Fruit fly (Drosophila melanogaster) whole organism, embryonic: ENCODE data around the gene mthl11.

Experiments used
- Atf3 ChIP-seq: fragments of 200-800 bp; sonication (Bioruptor generic); optimal IDR thresholded peaks from 3 replicates; lab custom pipeline; 2016; ENCODE audit warnings: missing biosample characterization, missing genetic modification characterization
- BtbVII ChIP-seq: fragments of 200-800 bp; sonication (Bioruptor generic); optimal IDR thresholded peaks from 3 replicates; lab custom pipeline; 2017; ENCODE audit warnings: missing biosample characterization, mild to moderate bottlenecking, missing genetic modification characterization
- C15 ChIP-seq: fragments of 200-800 bp; sonication (Bioruptor generic); IDR thresholded peaks from 3 replicates; pipeline ENCODE4 v1.3.6; 2022; ENCODE audit warnings: missing biosample characterization, missing genetic modification characterization
- CG10654 ChIP-seq: fragments of 200-800 bp; sonication (Bioruptor generic); optimal IDR thresholded peaks from 2 replicates; lab custom pipeline; 2016; ENCODE audit warnings: missing biosample characterization, missing genetic modification characterization
- CG11456 ChIP-seq: fragments of 200-800 bp; sonication (Bioruptor generic); IDR thresholded peaks from 3 replicates; pipeline ENCODE4 v1.3.6; 2022; ENCODE audit warnings: missing biosample characterization, missing genetic modification characterization
- CG12236 ChIP-seq: fragments of 200-800 bp; sonication (Bioruptor generic); optimal IDR thresholded peaks from 2 replicates; lab custom pipeline; 2016; ENCODE audit warnings: missing biosample characterization, missing genetic modification characterization
- CG14050 ChIP-seq: fragments of 200-800 bp; sonication (Bioruptor generic); IDR thresholded peaks from 3 replicates; pipeline ENCODE4 v1.3.6; 2022; ENCODE audit warnings: missing biosample characterization, missing genetic modification characterization
- CG15514 ChIP-seq: fragments of 200-800 bp; sonication (Bioruptor generic); optimal IDR thresholded peaks from 3 replicates; lab custom pipeline; 2017; ENCODE audit warnings: missing biosample characterization, missing genetic modification characterization, mild to moderate bottlenecking, moderate library complexity, missing genetic modification reagents
- CG18262 ChIP-seq: fragments of 200-800 bp; optimal IDR thresholded peaks from 3 replicates; lab custom pipeline; 2019; ENCODE audit warnings: missing biosample characterization, mild to moderate bottlenecking, missing genetic modification characterization, moderate library complexity
- CG18476 ChIP-seq: fragments of 200-800 bp; sonication (Bioruptor generic); optimal IDR thresholded peaks from 2 replicates; lab custom pipeline; 2016; ENCODE audit warnings: missing biosample characterization, mild to moderate bottlenecking, missing genetic modification characterization
- CG30020 ChIP-seq: fragments of 200-800 bp; optimal IDR thresholded peaks from 2 replicates; lab custom pipeline; 2019; ENCODE audit warnings: missing biosample characterization, mild to moderate bottlenecking, missing genetic modification characterization, moderate library complexity
- CG3281 ChIP-seq: fragments of 200-800 bp; sonication (Bioruptor generic); optimal IDR thresholded peaks from 3 replicates; lab custom pipeline; 2017; ENCODE audit warnings: missing biosample characterization, mild to moderate bottlenecking, missing genetic modification characterization
- CG34376 ChIP-seq: fragments of 200-800 bp; sonication (Bioruptor generic); optimal IDR thresholded peaks from 2 replicates; lab custom pipeline; 2018; ENCODE audit warnings: missing biosample characterization, mild to moderate bottlenecking, missing genetic modification characterization
- CG5180 ChIP-seq: fragments of 200-800 bp; sonication (Bioruptor generic); optimal IDR thresholded peaks from 3 replicates; lab custom pipeline; 2017; ENCODE audit warnings: missing biosample characterization, missing genetic modification characterization, mild to moderate bottlenecking, moderate library complexity, missing genetic modification reagents
- CG7372 ChIP-seq: fragments of 200-800 bp; sonication (Bioruptor generic); IDR thresholded peaks from 2 replicates; pipeline ENCODE4 v1.3.6; 2022; ENCODE audit warnings: missing biosample characterization, missing genetic modification characterization
- CG7745 ChIP-seq: fragments of 200-800 bp; sonication (Bioruptor generic); optimal IDR thresholded peaks from 2 replicates; lab custom pipeline; 2018; ENCODE audit warnings: missing biosample characterization, mild to moderate bottlenecking, missing genetic modification characterization, moderate library complexity
- CG7786 ChIP-seq: fragments of 200-800 bp; sonication (Bioruptor generic); optimal IDR thresholded peaks from 2 replicates; lab custom pipeline; 2016; ENCODE audit warnings: missing biosample characterization, missing genetic modification characterization
- CG7839 ChIP-seq: fragments of 200-800 bp; sonication (Bioruptor generic); optimal IDR thresholded peaks from 3 replicates; lab custom pipeline; 2018; ENCODE audit warnings: missing biosample characterization, mild to moderate bottlenecking, missing genetic modification characterization, moderate library complexity
- CG8281 ChIP-seq: fragments of 200-800 bp; sonication (Bioruptor generic); optimal IDR thresholded peaks from 2 replicates; lab custom pipeline; 2018; ENCODE audit warnings: missing biosample characterization, mild to moderate bottlenecking, missing genetic modification characterization, moderate library complexity
- CrebB ChIP-seq: fragments of 200-800 bp; sonication (Bioruptor generic); optimal IDR thresholded peaks from 3 replicates; lab custom pipeline; 2018; ENCODE audit warnings: missing biosample characterization, mild to moderate bottlenecking, missing genetic modification characterization
- Dek ChIP-seq: fragments of 200-800 bp; sonication (Bioruptor generic); optimal IDR thresholded peaks from 3 replicates; lab custom pipeline; 2019; ENCODE audit warnings: missing biosample characterization, mild to moderate bottlenecking, missing genetic modification characterization, moderate library complexity
- ERR ChIP-seq: fragments of 200-800 bp; sonication (Bioruptor generic); optimal IDR thresholded peaks from 2 replicates; lab custom pipeline; 2016; ENCODE audit warnings: missing biosample characterization, missing genetic modification characterization
- GATAe ChIP-seq: fragments of 200-800 bp; sonication (Bioruptor generic); conservative IDR thresholded peaks from 2 replicates; pipeline ENCODE4 v1.3.6; 2022; ENCODE audit warnings: missing biosample characterization, missing genetic modification characterization
- HLH4C ChIP-seq: fragments of 200-800 bp; sonication (Bioruptor generic); IDR thresholded peaks from 3 replicates; pipeline ENCODE4 v1.3.6; 2022; ENCODE audit warnings: missing biosample characterization, missing genetic modification characterization; ENCODE audit not compliant: partially characterized antibody
- MBD-R2 ChIP-seq: fragments of 200-800 bp; sonication (Bioruptor generic); IDR thresholded peaks from 2 replicates; pipeline ENCODE4 v1.3.6; 2022; ENCODE audit warnings: missing biosample characterization, missing genetic modification characterization
- Sox102F ChIP-seq: fragments of 200-800 bp; sonication (Bioruptor generic); optimal IDR thresholded peaks from 2 replicates; lab custom pipeline; 2018; ENCODE audit warnings: missing biosample characterization, mild to moderate bottlenecking, missing genetic modification characterization, moderate library complexity
- TFAM ChIP-seq: fragments of 200-800 bp; sonication (Bioruptor generic); optimal IDR thresholded peaks from 2 replicates; lab custom pipeline; 2017; ENCODE audit warnings: missing biosample characterization, missing genetic modification characterization, inconsistent platforms
- Xbp1 ChIP-seq: fragments of 200-800 bp; sonication (Bioruptor generic); optimal IDR thresholded peaks from 3 replicates; lab custom pipeline; 2016; ENCODE audit warnings: missing biosample characterization, mild to moderate bottlenecking, missing genetic modification characterization
- bab2 ChIP-seq: fragments of 200-800 bp; sonication (Bioruptor generic); optimal IDR thresholded peaks from 2 replicates; lab custom pipeline; 2016; ENCODE audit warnings: missing biosample characterization, missing genetic modification characterization
- bowl ChIP-seq: fragments of 200-800 bp; sonication (Bioruptor generic); IDR thresholded peaks from 2 replicates; pipeline ENCODE4 v1.3.6; 2022; ENCODE audit warnings: missing biosample characterization, missing genetic modification characterization
- cwo ChIP-seq: fragments of 200-800 bp; sonication (Bioruptor generic); optimal IDR thresholded peaks from 3 replicates; lab custom pipeline; 2017; ENCODE audit warnings: missing biosample characterization, missing genetic modification characterization, mild to moderate bottlenecking, moderate library complexity, missing genetic modification reagents
- dm ChIP-seq: fragments of 200-800 bp; sonication (Bioruptor generic); optimal IDR thresholded peaks from 3 replicates; lab custom pipeline; 2016; ENCODE audit warnings: missing biosample characterization, missing genetic modification characterization
- fd64A ChIP-seq: fragments of 200-800 bp; sonication (Bioruptor generic); optimal IDR thresholded peaks from 3 replicates; lab custom pipeline; 2018; ENCODE audit warnings: missing biosample characterization, mild to moderate bottlenecking, missing genetic modification characterization
- gfzf ChIP-seq: fragments of 200-800 bp; sonication (Bioruptor generic); optimal IDR thresholded peaks from 2 replicates; lab custom pipeline; 2016; ENCODE audit warnings: missing biosample characterization, mild to moderate bottlenecking, missing genetic modification characterization, moderate library complexity
- grn ChIP-seq: fragments of 200-800 bp; sonication (Bioruptor generic); optimal IDR thresholded peaks from 3 replicates; lab custom pipeline; 2017; ENCODE audit warnings: missing biosample characterization, missing genetic modification characterization
- hbn ChIP-seq: fragments of 200-800 bp; sonication (Bioruptor generic); IDR thresholded peaks from 2 replicates; pipeline ENCODE4 v1.3.6; 2022; ENCODE audit warnings: missing biosample characterization, missing genetic modification characterization; ENCODE audit not compliant: partially characterized antibody
- insv ChIP-seq, 2 experiments: fragments of 200-800 bp; sonication (Bioruptor generic); optimal IDR thresholded peaks; 3 replicates each; lab custom pipeline; 2016 to 2018; ENCODE audit warnings: missing biosample characterization in 2 of 2, missing genetic modification characterization in 2 of 2
- kah ChIP-seq: fragments of 200-800 bp; sonication (Bioruptor generic); optimal IDR thresholded peaks from 2 replicates; lab custom pipeline; 2018; ENCODE audit warnings: missing biosample characterization, mild to moderate bottlenecking, missing genetic modification characterization
- kay ChIP-seq: fragments of 200-800 bp; sonication (Bioruptor generic); optimal IDR thresholded peaks from 2 replicates; lab custom pipeline; 2016; ENCODE audit warnings: missing biosample characterization, missing genetic modification characterization
- maf-S ChIP-seq: fragments of 200-800 bp; sonication (Bioruptor generic); optimal IDR thresholded peaks from 2 replicates; lab custom pipeline; 2016; ENCODE audit warnings: missing biosample characterization, missing genetic modification characterization
- nerfin-1 ChIP-seq: fragments of 200-800 bp; sonication (Bioruptor generic); optimal IDR thresholded peaks from 3 replicates; lab custom pipeline; 2019; ENCODE audit warnings: missing biosample characterization, mild to moderate bottlenecking, missing genetic modification characterization, moderate library complexity
- phol ChIP-seq: fragments of 200-800 bp; sonication (Bioruptor generic); optimal IDR thresholded peaks from 3 replicates; lab custom pipeline; 2018; ENCODE audit warnings: missing biosample characterization, mild to moderate bottlenecking, missing genetic modification characterization, moderate library complexity
- row ChIP-seq: fragments of 200-800 bp; sonication (Bioruptor generic); IDR thresholded peaks from 3 replicates; pipeline ENCODE4 v1.3.6; 2022; ENCODE audit warnings: missing biosample characterization, missing genetic modification characterization
- run ChIP-seq: fragments of 200-800 bp; sonication (Bioruptor generic); optimal IDR thresholded peaks from 3 replicates; lab custom pipeline; 2018; ENCODE audit warnings: missing biosample characterization, mild to moderate bottlenecking, missing genetic modification characterization
- salm ChIP-seq: fragments of 200-800 bp; sonication (Bioruptor generic); optimal IDR thresholded peaks from 2 replicates; lab custom pipeline; 2018; ENCODE audit warnings: missing biosample characterization, mild to moderate bottlenecking, missing genetic modification characterization
- seq ChIP-seq: fragments of 200-800 bp; sonication (Bioruptor generic); IDR thresholded peaks from 2 replicates; pipeline ENCODE4 v1.3.6; 2022; ENCODE audit warnings: missing biosample characterization, missing genetic modification characterization
- tin ChIP-seq: fragments of 200-800 bp; sonication (Bioruptor generic); optimal IDR thresholded peaks from 3 replicates; lab custom pipeline; 2016; ENCODE audit warnings: missing biosample characterization, missing genetic modification characterization
- ttk ChIP-seq: fragments of 200-800 bp; sonication (Bioruptor generic); IDR thresholded peaks from 2 replicates; pipeline ENCODE4 v2.1.2; 2022; ENCODE audit warnings: missing biosample characterization, missing genetic modification characterization
- vfl ChIP-seq: fragments of 200-800 bp; sonication (Bioruptor generic); optimal IDR thresholded peaks from 2 replicates; lab custom pipeline; 2016; ENCODE audit warnings: missing biosample characterization, missing genetic modification characterization
- vvl ChIP-seq: fragments of 200-800 bp; sonication (Bioruptor generic); IDR thresholded peaks from 2 replicates; pipeline ENCODE4 v1.3.6; 2022; ENCODE audit warnings: missing biosample characterization, missing genetic modification characterization

Gene mthl11

DNA sequence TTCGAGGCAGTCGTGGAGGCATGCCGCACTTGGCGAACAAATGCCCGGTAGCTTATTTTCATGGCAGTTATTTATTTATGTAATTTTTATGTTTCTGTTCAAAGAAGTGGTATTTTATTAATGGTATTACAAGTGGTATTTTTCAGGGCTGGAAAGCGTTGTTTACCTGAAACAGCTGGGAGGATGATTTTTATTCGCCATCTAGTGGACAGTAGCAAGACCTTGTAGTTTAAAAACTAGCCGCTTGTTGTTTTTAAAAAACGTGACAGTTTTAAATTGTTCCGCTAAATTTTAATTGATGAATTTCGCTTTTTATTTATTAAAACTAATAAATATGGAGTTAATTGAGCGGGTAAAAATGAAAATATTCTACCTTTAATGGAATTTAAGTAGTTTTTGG lies 15.1 kb downstream of the mthl11 start, which contains the start of gene CG6345 (continued):
- peak; percentile 82 for TF ChIP-seq CG10654
- TF ChIP-seq CG5180 (GFP tag; lab: Kevin White, UChicago): peak; percentile 76
- TF ChIP-seq tin (GFP tag; lab: Kevin White, UChicago): peak; percentile 92
- TF ChIP-seq CG7839 (tag; lab: Kevin White, UChicago): peak; percentile 84
- TF ChIP-seq Dek (tag; lab: Kevin White, UChicago): peak; percentile 68
- TF ChIP-seq Atf3 (GFP tag; lab: Kevin White, UChicago): peak; percentile 75
- peak; percentile 78 for TF ChIP-seq CG14050 (GFP tag; lab: Robert Waterston, UW)
- TF ChIP-seq HLH4C (GFP tag; lab: Robert Waterston, UW): no peak
- TF ChIP-seq dm (GFP tag; lab: Kevin White, UChicago): peak; percentile 76
- TF ChIP-seq CG7372: peak; percentile 74
- TF ChIP-seq bab2 (GFP tag; lab: Kevin White, UChicago): peak; percentile 70
- peak; percentile 91 for TF ChIP-seq CG3281
- TF ChIP-seq Xbp1 (GFP tag; lab: Kevin White, UChicago): peak; percentile 91
- TF ChIP-seq CG7745 (tag; lab: Kevin White, UChicago): no peak
- TF ChIP-seq CrebB (tag; lab: Kevin White, UChicago): peak; percentile 75
- TF ChIP-seq vfl: peak; percentile 51
- TF ChIP-seq CG8281 (tag; lab: Kevin White, UChicago): peak; percentile 62
- peak; percentile 88 for TF ChIP-seq cwo
- TF ChIP-seq vvl (GFP tag; lab: Robert Waterston, UW): peak; percentile 91
- TF ChIP-seq kay (GFP tag; lab: Kevin White, UChicago): peak; percentile 4
- peak; percentile 44 for TF ChIP-seq seq (GFP tag; lab: Robert Waterston, UW)
- peak; percentile 56; the same call in 1 of the 2 replicates for TF ChIP-seq GATAe
- TF ChIP-seq bowl (GFP tag; lab: Robert Waterston, UW): peak; percentile 59; the same call in 1 of the 2 replicates
- peak; percentile 94 for TF ChIP-seq MBD-R2
- TF ChIP-seq grn (GFP tag; lab: Kevin White, UChicago): no peak
- TF ChIP-seq phol (tag; lab: Kevin White, UChicago): peak; percentile 76
- no peak for TF ChIP-seq hbn (GFP tag; lab: Robert Waterston, UW)
- TF ChIP-seq run (tag; lab: Kevin White, UChicago): peak; percentile 21
- TF ChIP-seq kah (GFP tag; lab: Kevin White, UChicago): peak; percentile 85
- TF ChIP-seq gfzf: peak; percentile 35
- peak; percentile 71 for TF ChIP-seq CG12236 (GFP tag; lab: Kevin White, UChicago)
- peak; percentile 47 for TF ChIP-seq row (GFP tag; lab: Robert Waterston, UW)
- peak; percentile 86 for TF ChIP-seq CG34376 (GFP tag; lab: Kevin White, UChicago)
- peak; percentile 80 for TF ChIP-seq nerfin-1 (tag; lab: Kevin White, UChicago)
- peak; percentile 55 for TF ChIP-seq CG30020 (tag; lab: Kevin White, UChicago)
- peak; percentile 96 for TF ChIP-seq CG11456 (GFP tag; lab: Robert Waterston, UW)
- TF ChIP-seq ttk (GFP tag; lab: Robert Waterston, UW): peak; percentile 66
- peak; percentile 57 for TF ChIP-seq TFAM
- TF ChIP-seq Sox102F (GFP tag; lab: Kevin White, UChicago): peak; percentile 80
- peak; percentile 65 for TF ChIP-seq salm (tag; lab: Kevin White, UChicago)
- TF ChIP-seq ERR: peak; percentile 49
- peak; percentile 88 for TF ChIP-seq BtbVII (GFP tag; lab: Kevin White, UChicago)
- TF ChIP-seq CG18262: peak; percentile 83
- TF ChIP-seq CG15514 (GFP tag; lab: Kevin White, UChicago): peak; percentile 89
- TF ChIP-seq CG18476: peak; percentile 69
- peak; percentile 73; the same call in 2 of the 3 replicates for TF ChIP-seq C15 (GFP tag; lab: Robert Waterston, UW)
- TF ChIP-seq CG7786 (GFP tag; lab: Kevin White, UChicago): peak; percentile 32
- peak in 1 of 2 experiments; percentile 65 for TF ChIP-seq insv (GFP tag; optimal IDR thresholded peaks at IDR 0.05; lab: Kevin White, UChicago)
- TF ChIP-seq fd64A: peak; percentile 86
- TF ChIP-seq maf-S: peak; percentile 70
